Worm (Caenorhabditis elegans): ENCODE data around the gene phat-6.

- no peak for TF ChIP-seq flt-1 (GFP tag; IDR thresholded peaks at IDR 0.05)
- no peak for TF ChIP-seq klf-2 (GFP tag; conservative IDR thresholded peaks at IDR 0.05)
- TF ChIP-seq T22C8.4 (GFP tag; IDR thresholded peaks at IDR 0.05) = no peak
- no peak for TF ChIP-seq ztf-29 (GFP tag; IDR thresholded peaks at IDR 0.05)
- TF ChIP-seq ztf-23 (GFP tag; IDR thresholded peaks at IDR 0.05) = no peak
- no peak for TF ChIP-seq ref-1 (GFP tag; conservative IDR thresholded peaks at IDR 0.05)
Measured at ce11 chrX:15229174-15229573, 35.0 kb upstream of the phat-6 start.

All from whole organism, midembryonic.